Worm (Caenorhabditis elegans) whole organism, L2 larva: ENCODE results near the gene Y71H2AM.12.

ENCODE experiments used
- C34F6.9 ChIP-seq: fragments of 150-350 bp; optimal IDR thresholded peaks from 2 replicates; lab custom pipeline; 2014; ENCODE audit warnings: missing biosample characterization, missing genetic modification characterization
- R02D3.7 ChIP-seq: fragments of 150-350 bp; optimal IDR thresholded peaks from 2 replicates; lab custom pipeline; 2014; ENCODE audit warnings: missing biosample characterization, missing genetic modification characterization
- Y55F3AM.14 ChIP-seq: fragments of 200-800 bp; sonication (Bioruptor generic); optimal IDR thresholded peaks from 2 replicates; lab custom pipeline; 2018; ENCODE audit warnings: mild to moderate bottlenecking, missing genetic modification characterization, missing compliant biosample characterization
- alr-1 ChIP-seq: fragments of 150-350 bp; optimal IDR thresholded peaks from 2 replicates; lab custom pipeline; 2014; ENCODE audit warnings: missing biosample characterization, missing genetic modification characterization
- aly-2 ChIP-seq: fragments of 150-350 bp; optimal IDR thresholded peaks from 2 replicates; lab custom pipeline; 2014; ENCODE audit warnings: missing biosample characterization, missing genetic modification characterization
- blmp-1 ChIP-seq: sonication (generic microtip); optimal IDR thresholded peaks from 2 replicates; lab custom pipeline; 2017; ENCODE audit warnings: missing genetic modification characterization, mild to moderate bottlenecking, missing compliant biosample characterization, antibody characterized with exemption, moderate library complexity; ENCODE audit not compliant: insufficient read depth
- ceh-82 ChIP-seq: fragments of 150-350 bp; optimal IDR thresholded peaks from 2 replicates; lab custom pipeline; 2014; ENCODE audit warnings: missing biosample characterization, missing genetic modification characterization
- nhr-12 ChIP-seq: fragments of 150-350 bp; optimal IDR thresholded peaks from 2 replicates; lab custom pipeline; 2014; ENCODE audit warnings: missing biosample characterization, missing genetic modification characterization
- skn-1 ChIP-seq: sonication (generic microtip); optimal IDR thresholded peaks from 2 replicates; lab custom pipeline; 2017; ENCODE audit warnings: missing biosample characterization, missing genetic modification characterization
- sma-9 ChIP-seq, 2 experiments: fragments of 150-350 bp in 1 of 2; sonication (generic microtip) in 1 of 2; optimal IDR thresholded peaks; 2 replicates each; lab custom pipeline; 2014 to 2016; ENCODE audit warnings: missing genetic modification characterization in 2 of 2, mild to moderate bottlenecking in 1 of 2, missing biosample characterization in 1 of 2, missing compliant biosample characterization in 1 of 2, missing genetic modification reagents in 1 of 2, moderate library complexity in 1 of 2
- unc-39 ChIP-seq: fragments of 150-350 bp; optimal IDR thresholded peaks from 2 replicates; lab custom pipeline; 2014; ENCODE audit warnings: missing biosample characterization, missing genetic modification characterization
- unc-62 ChIP-seq: fragments of 150-350 bp; optimal IDR thresholded peaks from 2 replicates; lab custom pipeline; 2014; ENCODE audit warnings: missing biosample characterization, missing genetic modification reagents, missing genetic modification characterization
- ztf-11 ChIP-seq: sonication (generic microtip); optimal IDR thresholded peaks from 2 replicates; lab custom pipeline; 2017; ENCODE audit warnings: missing biosample characterization, missing genetic modification characterization

DNA sequence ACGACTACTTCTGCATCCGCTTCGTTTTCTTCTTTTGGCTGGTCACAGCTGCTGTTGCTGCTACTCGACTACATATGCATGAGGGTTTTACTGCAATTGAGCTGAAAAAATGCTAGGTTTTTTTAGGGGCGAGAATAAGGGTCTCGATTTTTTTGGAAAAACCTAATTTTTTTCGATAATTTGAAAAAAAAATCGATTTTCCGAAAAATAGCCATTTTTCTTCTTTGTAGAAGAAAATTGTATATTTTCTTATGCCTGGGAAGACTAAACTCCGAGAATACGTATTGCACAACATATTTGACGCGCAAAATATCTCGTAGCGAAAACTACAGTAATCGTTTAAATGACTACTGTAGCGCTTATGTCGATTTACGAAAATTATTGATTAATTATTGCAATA is 17.4 kb downstream of the Y71H2AM.12 start, which contains the start of gene tmem-132:
- no peak for TF ChIP-seq blmp-1
- no peak for TF ChIP-seq ceh-82 (tag; lab: Kevin White, UChicago)
- no peak for TF ChIP-seq C34F6.9 (tag; lab: Kevin White, UChicago)
- no peak for TF ChIP-seq unc-39 (tag; lab: Kevin White, UChicago)
- TF ChIP-seq unc-62 (GFP tag; lab: Kevin White, UChicago) = no peak
- no peak for TF ChIP-seq sma-9 (GFP tag; optimal IDR thresholded peaks at IDR 0.05; lab: Kevin White, UChicago)
- TF ChIP-seq sma-9 (tag; optimal IDR thresholded peaks at IDR 0.05; lab: Kevin White, UChicago) = no peak
- TF ChIP-seq aly-2 (tag; lab: Kevin White, UChicago) = no peak
- no peak for TF ChIP-seq skn-1 (tag; lab: Kevin White, UChicago)
- no peak for TF ChIP-seq R02D3.7 (tag; lab: Kevin White, UChicago)
- TF ChIP-seq ztf-11 (tag; lab: Kevin White, UChicago) = no peak
- TF ChIP-seq nhr-12 = no peak
- no peak for TF ChIP-seq Y55F3AM.14 (GFP tag; lab: Kevin White, UChicago)
- no peak for TF ChIP-seq alr-1 (tag; lab: Kevin White, UChicago)
